Fruit fly (Drosophila melanogaster): ENCODE data around the gene CG44405.

- no peak for TF ChIP-seq EcR (GFP tag; optimal IDR thresholded peaks at IDR 0.05)
- no peak for TF ChIP-seq pan (optimal IDR thresholded peaks at IDR 0.05)
- no peak for TF ChIP-seq CG8478 (optimal IDR thresholded peaks at IDR 0.05)
- no peak for TF ChIP-seq usp (GFP tag; optimal IDR thresholded peaks at IDR 0.05)
Measured at dm6 chr2L:16350742-16351568, 8.8 kb upstream of the CG44405 start.
